Worm (Caenorhabditis elegans) whole organism, L1 larva: ENCODE data around the gene nhr-201.

ENCODE experiments used
- F16B12.6 ChIP-seq: fragments of 150-350 bp; optimal IDR thresholded peaks from 2 replicates; lab custom pipeline; 2014; ENCODE audit warnings: missing biosample characterization, missing genetic modification characterization
- Y116A8C.19 ChIP-seq: sonication (generic microtip); optimal IDR thresholded peaks from 2 replicates; lab custom pipeline; 2016; ENCODE audit warnings: missing compliant biosample characterization, missing genetic modification characterization, borderline replicate concordance
- aha-1 ChIP-seq: fragments of 150-350 bp; optimal IDR thresholded peaks from 2 replicates; lab custom pipeline; 2014; ENCODE audit warnings: missing biosample characterization, missing genetic modification characterization
- alr-1 ChIP-seq: fragments of 200-800 bp; sonication (Bioruptor generic); optimal IDR thresholded peaks from 2 replicates; lab custom pipeline; 2018; ENCODE audit warnings: borderline replicate concordance, mild to moderate bottlenecking, missing genetic modification characterization, missing compliant biosample characterization
- ama-1 ChIP-seq: fragments of 150-350 bp; optimal IDR thresholded peaks from 2 replicates; lab custom pipeline; 2014
- blmp-1 ChIP-seq: fragments of 150-350 bp; optimal IDR thresholded peaks from 2 replicates; lab custom pipeline; 2014; ENCODE audit warnings: missing biosample characterization, missing genetic modification characterization
- ceh-8 ChIP-seq: fragments of 200-800 bp; sonication (Bioruptor generic); optimal IDR thresholded peaks from 2 replicates; lab custom pipeline; 2018; ENCODE audit warnings: mild to moderate bottlenecking, missing genetic modification characterization, moderate library complexity, missing compliant biosample characterization
- ceh-88 ChIP-seq: fragments of 200-800 bp; sonication (Bioruptor generic); IDR thresholded peaks from 2 replicates; pipeline ENCODE4 v1.3.6; 2022; ENCODE audit warnings: missing genetic modification characterization, missing compliant biosample characterization
- ceh-90 ChIP-seq: sonication (generic microtip); optimal IDR thresholded peaks from 2 replicates; lab custom pipeline; 2016; ENCODE audit warnings: missing genetic modification characterization, missing compliant biosample characterization
- dpl-1 ChIP-seq, 3 experiments: fragments of 150-350 bp in 2 of 3; sonication (generic microtip) in 1 of 3; optimal IDR thresholded peaks; 2 replicates each; lab custom pipeline; 2014 to 2017; ENCODE audit warnings: missing biosample characterization in 3 of 3, missing genetic modification characterization in 3 of 3, missing genetic modification reagents in 3 of 3
- dsc-1 ChIP-seq: sonication (generic microtip); optimal IDR thresholded peaks from 2 replicates; lab custom pipeline; 2016; ENCODE audit warnings: mild to moderate bottlenecking, missing genetic modification characterization, missing compliant biosample characterization
- efl-1 ChIP-seq, 4 experiments: fragments of 150-350 bp; optimal IDR thresholded peaks in 3 of 4; peaks in 1 of 4; 1 replicate in 1 of 4; 2 replicates in 3 of 4; lab custom pipeline; 2014; ENCODE audit warnings: missing biosample characterization in 2 of 4, missing genetic modification characterization in 2 of 4, missing genetic modification reagents in 2 of 4
- egl-13 ChIP-seq: sonication (generic microtip); optimal IDR thresholded peaks from 2 replicates; lab custom pipeline; 2016; ENCODE audit warnings: missing genotype, missing genetic modification reagents, missing genetic modification characterization, missing compliant biosample characterization
- elt-2 ChIP-seq: sonication (generic microtip); optimal IDR thresholded peaks from 2 replicates; lab custom pipeline; 2016; ENCODE audit warnings: missing genetic modification characterization, mild to moderate bottlenecking, inconsistent platforms, missing compliant biosample characterization, missing genetic modification reagents
- fkh-10 ChIP-seq: sonication (generic microtip); optimal IDR thresholded peaks from 2 replicates; lab custom pipeline; 2017; ENCODE audit warnings: missing biosample characterization, missing genetic modification reagents, missing genetic modification characterization
- fkh-4 ChIP-seq: sonication (generic microtip); optimal IDR thresholded peaks from 2 replicates; lab custom pipeline; 2016; ENCODE audit warnings: missing compliant biosample characterization, missing genetic modification characterization, borderline replicate concordance
- fkh-8 ChIP-seq: sonication (generic microtip); optimal IDR thresholded peaks from 2 replicates; lab custom pipeline; 2016; ENCODE audit warnings: mild to moderate bottlenecking, missing genetic modification characterization, missing compliant biosample characterization
- grh-1 ChIP-seq: fragments of 200-800 bp; sonication (Bioruptor generic); IDR thresholded peaks from 2 replicates; pipeline ENCODE4 v1.3.6; 2022; ENCODE audit warnings: missing genetic modification reagents, missing genetic modification characterization, missing compliant biosample characterization
- hlh-17 ChIP-seq: fragments of 200-800 bp; sonication (Bioruptor generic); optimal IDR thresholded peaks from 2 replicates; lab custom pipeline; 2018; ENCODE audit warnings: missing genetic modification characterization, mild to moderate bottlenecking, missing compliant biosample characterization, moderate library complexity, borderline replicate concordance
- hlh-4 ChIP-seq: sonication (generic microtip); optimal IDR thresholded peaks from 2 replicates; lab custom pipeline; 2016; ENCODE audit warnings: mild to moderate bottlenecking, missing genetic modification characterization, missing compliant biosample characterization
- hpl-2 ChIP-seq: fragments of 150-350 bp; optimal IDR thresholded peaks from 2 replicates; lab custom pipeline; 2014; ENCODE audit warnings: missing biosample characterization, missing genetic modification reagents, missing genetic modification characterization
- lir-3 ChIP-seq: sonication (generic microtip); optimal IDR thresholded peaks from 2 replicates; lab custom pipeline; 2016; ENCODE audit warnings: mild to moderate bottlenecking, missing genetic modification characterization, moderate library complexity, missing compliant biosample characterization; ENCODE audit not compliant: poor library complexity
- lsy-2 ChIP-seq, 2 experiments: fragments of 150-350 bp; optimal IDR thresholded peaks; 2 replicates each; lab custom pipeline; 2014; ENCODE audit warnings: missing biosample characterization in 2 of 2, missing genetic modification characterization in 2 of 2
- mdl-1 ChIP-seq, 2 experiments: fragments of 150-350 bp; optimal IDR thresholded peaks; 2 replicates each; lab custom pipeline; 2014 to 2017; ENCODE audit warnings: missing biosample characterization in 2 of 2, missing genetic modification characterization in 2 of 2, inconsistent platforms in 1 of 2
- mep-1 ChIP-seq: fragments of 150-350 bp; optimal IDR thresholded peaks from 2 replicates; lab custom pipeline; 2014; ENCODE audit warnings: missing biosample characterization, missing genetic modification characterization
- nhr-11 ChIP-seq: fragments of 150-350 bp; optimal IDR thresholded peaks from 2 replicates; lab custom pipeline; 2014; ENCODE audit warnings: missing biosample characterization, missing genetic modification characterization
- nhr-28 ChIP-seq: fragments of 150-350 bp; optimal IDR thresholded peaks from 2 replicates; lab custom pipeline; 2014; ENCODE audit warnings: missing biosample characterization, missing genetic modification characterization
- nhr-71 ChIP-seq: sonication (generic microtip); optimal IDR thresholded peaks from 2 replicates; lab custom pipeline; 2016; ENCODE audit warnings: mild to moderate bottlenecking, missing genetic modification characterization, moderate library complexity, missing compliant biosample characterization
- nhr-77 ChIP-seq: fragments of 150-350 bp; optimal IDR thresholded peaks from 2 replicates; lab custom pipeline; 2014; ENCODE audit warnings: missing biosample characterization, missing genetic modification characterization
- nhr-85 ChIP-seq: sonication (generic microtip); peaks from one replicate; lab custom pipeline; 2016; ENCODE audit warnings: missing genetic modification characterization, inconsistent platforms, missing compliant biosample characterization
- nhr-90 ChIP-seq: sonication (generic microtip); optimal IDR thresholded peaks from 2 replicates; lab custom pipeline; 2016; ENCODE audit warnings: mild to moderate bottlenecking, missing genetic modification characterization, missing compliant biosample characterization; ENCODE audit not compliant: poor library complexity
- pax-3 ChIP-seq: fragments of 200-800 bp; sonication (Bioruptor generic); optimal IDR thresholded peaks from 2 replicates; lab custom pipeline; 2018; ENCODE audit warnings: mild to moderate bottlenecking, missing genetic modification characterization, moderate library complexity, missing compliant biosample characterization
- skn-1 ChIP-seq: fragments of 150-350 bp; optimal IDR thresholded peaks from 2 replicates; lab custom pipeline; 2014; ENCODE audit warnings: missing biosample characterization, missing genetic modification characterization
- snpc-4 ChIP-seq: fragments of 150-350 bp; optimal IDR thresholded peaks from 2 replicates; lab custom pipeline; 2014; ENCODE audit warnings: missing biosample characterization, missing genetic modification characterization
- sox-4 ChIP-seq: sonication (generic microtip); optimal IDR thresholded peaks from 2 replicates; lab custom pipeline; 2016; ENCODE audit warnings: missing genetic modification characterization, missing compliant biosample characterization
- sup-37 ChIP-seq: fragments of 200-800 bp; sonication (Bioruptor generic); optimal IDR thresholded peaks from 2 replicates; lab custom pipeline; 2018; ENCODE audit warnings: mild to moderate bottlenecking, missing genetic modification characterization, missing compliant biosample characterization
- swsn-7 ChIP-seq: sonication (generic microtip); optimal IDR thresholded peaks from 2 replicates; lab custom pipeline; 2016; ENCODE audit warnings: missing genetic modification characterization, missing compliant biosample characterization
- tbx-2 ChIP-seq: sonication (generic microtip); optimal IDR thresholded peaks from 2 replicates; lab custom pipeline; 2016; ENCODE audit warnings: missing genetic modification characterization, missing compliant biosample characterization
- unc-30 ChIP-seq: sonication (generic microtip); optimal IDR thresholded peaks from 2 replicates; lab custom pipeline; 2017; ENCODE audit warnings: missing biosample characterization, missing genetic modification characterization
- unc-62 ChIP-seq: fragments of 150-350 bp; optimal IDR thresholded peaks from 2 replicates; lab custom pipeline; 2014; ENCODE audit warnings: missing biosample characterization, missing genetic modification reagents, missing genetic modification characterization
- unc-86 ChIP-seq: sonication (generic microtip); optimal IDR thresholded peaks from 2 replicates; lab custom pipeline; 2016; ENCODE audit warnings: missing genetic modification characterization, missing compliant biosample characterization
- unc-98 ChIP-seq: fragments of 200-800 bp; sonication (Bioruptor generic); IDR thresholded peaks from 2 replicates; pipeline ENCODE4 v1.3.6; 2022; ENCODE audit warnings: missing genetic modification characterization, missing compliant biosample characterization
- xbp-1 ChIP-seq: sonication (generic microtip); optimal IDR thresholded peaks from 2 replicates; lab custom pipeline; 2016; ENCODE audit warnings: missing genetic modification characterization, missing compliant biosample characterization
- zip-4 ChIP-seq: fragments of 200-800 bp; sonication (Bioruptor generic); optimal IDR thresholded peaks from 2 replicates; lab custom pipeline; 2018; ENCODE audit warnings: mild to moderate bottlenecking, missing genetic modification characterization, moderate library complexity, missing compliant biosample characterization

nhr-201 gene

DNA sequence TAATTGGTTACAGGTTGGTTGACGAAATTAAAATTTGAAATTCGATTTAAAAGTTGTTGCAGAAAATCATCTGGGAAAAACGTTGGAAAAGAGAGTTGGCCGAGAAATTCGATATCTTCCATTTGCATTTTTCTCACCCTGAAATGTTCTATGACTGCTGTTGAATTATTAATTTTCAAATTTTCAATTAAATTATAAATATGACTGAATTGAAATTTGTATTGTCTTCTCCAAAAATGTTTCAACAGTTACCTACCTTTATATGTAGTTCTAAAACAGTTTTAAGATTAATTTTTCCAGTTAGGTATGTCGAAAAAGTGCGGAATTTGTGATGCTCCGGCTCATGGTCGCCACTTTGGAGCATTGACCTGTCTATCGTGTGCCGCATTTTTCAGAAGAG, 22.1 kb downstream of the nhr-201 start, which contains the start of gene nhr-211:
Gene nhr-211, plus strand, starts transcription at position 301 of the 400 bp plus-strand sequence.
- no peak for TF ChIP-seq grh-1 (GFP tag; lab: Robert Waterston, UW)
- TF ChIP-seq skn-1 (tag; lab: Kevin White, UChicago) = no peak
- TF ChIP-seq zip-4 (GFP tag; lab: Kevin White, UChicago) = no peak
- no peak for TF ChIP-seq nhr-90
- TF ChIP-seq fkh-10 (GFP tag; lab: Kevin White, UChicago) = no peak
- no peak for TF ChIP-seq ceh-8 (GFP tag; lab: Kevin White, UChicago)
- TF ChIP-seq unc-62 (GFP tag; lab: Kevin White, UChicago) = no peak
- TF ChIP-seq, all 84 proteins: peak for 0

- TF ChIP-seq dpl-1 (GFP tag; optimal IDR thresholded peaks at IDR 0.05; lab: Kevin White, UChicago) = no peak
Measured at ce11 chrV:487980-488379, 23.4 kb downstream of the nhr-201 start.

DNA sequence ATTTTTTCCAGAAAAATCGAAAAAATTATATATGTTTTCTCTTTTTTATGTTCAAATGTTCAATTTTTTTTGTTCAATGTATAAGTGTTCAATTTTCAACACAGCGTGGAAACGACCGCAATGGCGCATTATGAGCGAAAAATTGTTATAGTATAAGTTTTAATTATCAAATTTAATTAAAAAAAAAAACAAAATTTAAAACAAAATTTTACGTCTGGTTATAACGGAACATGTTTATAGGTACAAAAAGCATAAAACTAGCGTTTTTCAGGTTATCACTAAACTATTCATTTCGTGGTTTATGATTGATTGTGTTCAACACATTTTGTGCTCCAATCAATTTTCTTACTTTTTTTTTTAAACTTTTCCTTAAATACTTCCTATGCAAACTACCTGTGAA, 24.7 kb downstream of the nhr-201 start, which contains the start of gene nhr-106:
Gene nhr-106, plus strand, starts transcription at position 301 of the 400 bp plus-strand sequence.
- TF ChIP-seq nhr-28 (no peak), fkh-4 (tag; lab: Kevin White, UChicago) (no peak), ceh-90 (tag; lab: Kevin White, UChicago) (no peak), Y116A8C.19 (no peak), ama-1 (lab: Kevin White, UChicago) (no peak), skn-1 (tag; lab: Kevin White, UChicago) (no peak), lir-3 (tag; lab: Kevin White, UChicago) (no peak), hlh-4 (no peak), nhr-77 (tag; lab: Kevin White, UChicago) (no peak)

ce11 chrV:491432-491831, 26.8 kb downstream of the nhr-201 start, which contains the start of gene str-196:
Gene str-196, plus strand, starts transcription at chrV:491732.
- TF ChIP-seq unc-86 (no peak), alr-1 (no peak), nhr-85 (tag; lab: Kevin White, UChicago) (no peak), hlh-17 (GFP tag; lab: Kevin White, UChicago) (no peak)

- TF ChIP-seq efl-1 (optimal IDR thresholded peaks at IDR 0.05; lab: Kevin White, UChicago) = no peak
- peak in 1 of 2 experiments; percentile 61 for TF ChIP-seq efl-1 (GFP tag; optimal IDR thresholded peaks at IDR 0.05 in 1 of 2; lab: Kevin White, UChicago)
- no peak for TF ChIP-seq fkh-8 (tag; lab: Kevin White, UChicago)
- TF ChIP-seq lir-3 (tag; lab: Kevin White, UChicago) = no peak
- no peak for TF ChIP-seq xbp-1 (tag; lab: Kevin White, UChicago)
- TF ChIP-seq elt-2 (tag; lab: Kevin White, UChicago) = peak; percentile 34
- no peak for TF ChIP-seq mep-1 (tag; lab: Kevin White, UChicago)
- TF ChIP-seq lsy-2 (tag; optimal IDR thresholded peaks at IDR 0.05; lab: Kevin White, UChicago) = no peak
- TF ChIP-seq aha-1 = no peak
- peak; percentile 29 for TF ChIP-seq nhr-71 (tag; lab: Kevin White, UChicago)
- TF ChIP-seq F16B12.6 (tag; lab: Kevin White, UChicago) = no peak
- no peak for TF ChIP-seq unc-30 (tag; lab: Kevin White, UChicago)
- no peak for TF ChIP-seq dsc-1 (tag; lab: Kevin White, UChicago)
- no peak for TF ChIP-seq ceh-88 (GFP tag; lab: Robert Waterston, UW)
- peak; percentile 5 for TF ChIP-seq nhr-77 (tag; lab: Kevin White, UChicago)
- TF ChIP-seq sox-4 (tag; lab: Kevin White, UChicago) = no peak
- peak; percentile 6 for TF ChIP-seq tbx-2 (tag; lab: Kevin White, UChicago)
- no peak for TF ChIP-seq pax-3
- no peak for TF ChIP-seq ceh-8 (GFP tag; lab: Kevin White, UChicago)
- TF ChIP-seq nhr-90 = peak; percentile 45
- TF ChIP-seq hpl-2 (GFP tag; lab: Kevin White, UChicago) = no peak
- no peak for TF ChIP-seq nhr-11 (tag; lab: Kevin White, UChicago)
- TF ChIP-seq unc-98 (GFP tag; lab: Robert Waterston, UW) = no peak
- TF ChIP-seq sup-37 (GFP tag; lab: Kevin White, UChicago) = no peak
- peak in 1 of 2 experiments; percentile 30 for TF ChIP-seq mdl-1 (tag; optimal IDR thresholded peaks at IDR 0.05; lab: Kevin White, UChicago)
- TF ChIP-seq snpc-4 (tag; lab: Kevin White, UChicago) = no peak
- no peak for TF ChIP-seq grh-1 (GFP tag; lab: Robert Waterston, UW)
- peak; percentile 51 for TF ChIP-seq blmp-1 (tag; lab: Kevin White, UChicago)
- no peak for TF ChIP-seq Y116A8C.19
- TF ChIP-seq egl-13 (tag; lab: Kevin White, UChicago) = no peak
- no peak for TF ChIP-seq swsn-7 (tag; lab: Kevin White, UChicago)
- TF ChIP-seq nhr-85 (tag; lab: Kevin White, UChicago) = peak; percentile 18
Measured at ce11 chrV:494284-494683, 29.7 kb downstream of the nhr-201 start, which contains the start of gene nhr-131. Gene nhr-131, plus strand, starts transcription at chrV:494370.
